Fruit fly (Drosophila melanogaster) whole organism, embryonic: ENCODE data around the gene CG17929.
A peak's percentile ranks its signal among the peaks of the same experiment; 100 is the strongest.

Source experiments
- Abd-B ChIP-seq: fragments of 200-800 bp; sonication (Bioruptor generic); optimal IDR thresholded peaks from 2 replicates; lab custom pipeline; 2018; ENCODE audit warnings: missing biosample characterization, mild to moderate bottlenecking, missing genetic modification characterization, moderate library complexity
- Ada2b ChIP-seq: fragments of 200-800 bp; sonication (Bioruptor generic); IDR thresholded peaks from 2 replicates; pipeline ENCODE4 v1.3.6; 2022; ENCODE audit warnings: missing biosample characterization, missing genetic modification characterization
- CG10462 ChIP-seq: fragments of 200-800 bp; sonication (Bioruptor generic); optimal IDR thresholded peaks from 2 replicates; lab custom pipeline; 2016; ENCODE audit warnings: missing biosample characterization, missing genetic modification characterization
- CG10654 ChIP-seq: fragments of 200-800 bp; sonication (Bioruptor generic); optimal IDR thresholded peaks from 2 replicates; lab custom pipeline; 2016; ENCODE audit warnings: missing biosample characterization, missing genetic modification characterization
- CG11696 ChIP-seq: fragments of 200-800 bp; sonication (Bioruptor generic); IDR thresholded peaks from 2 replicates; pipeline ENCODE4 v1.3.6; 2022; ENCODE audit warnings: missing biosample characterization, missing genetic modification characterization
- CG14441 ChIP-seq: fragments of 200-800 bp; sonication (Bioruptor generic); IDR thresholded peaks from 2 replicates; pipeline ENCODE4 v1.3.6; 2022; ENCODE audit warnings: missing biosample characterization, missing genetic modification characterization
- CG15073 ChIP-seq: fragments of 200-800 bp; sonication (Bioruptor generic); optimal IDR thresholded peaks from 2 replicates; lab custom pipeline; 2016; ENCODE audit warnings: missing biosample characterization, missing genetic modification characterization
- CG17186 ChIP-seq: fragments of 200-800 bp; sonication (Bioruptor generic); optimal IDR thresholded peaks from 3 replicates; lab custom pipeline; 2017; ENCODE audit warnings: missing biosample characterization, missing genetic modification reagents, missing genetic modification characterization
- CG17361 ChIP-seq: fragments of 200-800 bp; sonication (Bioruptor generic); IDR thresholded peaks from 3 replicates; pipeline ENCODE4 v1.3.6; 2022; ENCODE audit warnings: missing biosample characterization, missing genetic modification characterization
- CG1792 ChIP-seq: fragments of 200-800 bp; sonication (Bioruptor generic); optimal IDR thresholded peaks from 2 replicates; lab custom pipeline; 2016; ENCODE audit warnings: missing biosample characterization, missing genetic modification characterization
- CG18599 ChIP-seq: fragments of 200-800 bp; sonication (Bioruptor generic); optimal IDR thresholded peaks from 3 replicates; lab custom pipeline; 2017; ENCODE audit warnings: missing biosample characterization, missing genetic modification characterization, mild to moderate bottlenecking, moderate library complexity, missing genetic modification reagents
- CG2889 ChIP-seq: fragments of 200-800 bp; sonication (Bioruptor generic); IDR thresholded peaks from 3 replicates; pipeline ENCODE4 v1.3.6; 2022; ENCODE audit warnings: missing biosample characterization, missing genetic modification characterization
- CG3163 ChIP-seq: fragments of 200-800 bp; sonication (Bioruptor generic); optimal IDR thresholded peaks from 3 replicates; lab custom pipeline; 2016; ENCODE audit warnings: missing biosample characterization, missing genetic modification characterization
- CG33213 ChIP-seq: fragments of 200-800 bp; sonication (Bioruptor generic); optimal IDR thresholded peaks from 3 replicates; lab custom pipeline; 2016; ENCODE audit warnings: missing biosample characterization, missing genetic modification characterization
- CG3838 ChIP-seq: fragments of 200-800 bp; sonication (Bioruptor generic); optimal IDR thresholded peaks from 3 replicates; lab custom pipeline; 2016; ENCODE audit warnings: missing biosample characterization, missing genetic modification characterization
- CG4617 ChIP-seq: fragments of 200-800 bp; sonication (Bioruptor generic); optimal IDR thresholded peaks from 3 replicates; lab custom pipeline; 2016; ENCODE audit warnings: missing biosample characterization, missing genetic modification characterization, borderline replicate concordance
- CG8281 ChIP-seq: fragments of 200-800 bp; sonication (Bioruptor generic); optimal IDR thresholded peaks from 2 replicates; lab custom pipeline; 2018; ENCODE audit warnings: missing biosample characterization, mild to moderate bottlenecking, missing genetic modification characterization, moderate library complexity
- CG8290 ChIP-seq, 3 experiments: fragments of 200-800 bp; sonication (Bioruptor generic); optimal IDR thresholded peaks; 2 replicates each; lab custom pipeline; 2016 to 2019; ENCODE audit warnings: missing biosample characterization in 3 of 3, missing genetic modification characterization in 3 of 3, mild to moderate bottlenecking in 2 of 3, moderate library complexity in 1 of 3
- CG8944 ChIP-seq: fragments of 200-800 bp; sonication (Bioruptor generic); optimal IDR thresholded peaks from 3 replicates; lab custom pipeline; 2016; ENCODE audit warnings: missing biosample characterization, missing genetic modification characterization
- CG9215 ChIP-seq: fragments of 200-800 bp; sonication (Bioruptor generic); IDR thresholded peaks from 2 replicates; pipeline ENCODE4 v1.3.6; 2022; ENCODE audit warnings: missing biosample characterization, missing genetic modification characterization
- CG9609 ChIP-seq: fragments of 200-800 bp; sonication (Bioruptor generic); optimal IDR thresholded peaks from 3 replicates; lab custom pipeline; 2016; ENCODE audit warnings: missing biosample characterization, missing genetic modification characterization
- Chrac-16 ChIP-seq: fragments of 200-800 bp; sonication (Bioruptor generic); optimal IDR thresholded peaks from 3 replicates; lab custom pipeline; 2016; ENCODE audit warnings: missing biosample characterization, missing genetic modification characterization
- Dip2 ChIP-seq: fragments of 200-800 bp; sonication (Bioruptor generic); IDR thresholded peaks from 2 replicates; pipeline ENCODE4 v1.3.6; 2022; ENCODE audit warnings: missing biosample characterization, missing genetic modification characterization
- Fer1 ChIP-seq: fragments of 200-800 bp; sonication (Bioruptor generic); optimal IDR thresholded peaks from 2 replicates; lab custom pipeline; 2017; ENCODE audit warnings: missing biosample characterization, mild to moderate bottlenecking, missing genetic modification characterization
- Gug ChIP-seq: fragments of 200-800 bp; sonication (Bioruptor generic); IDR thresholded peaks from 4 replicates; pipeline ENCODE4 v1.3.6; 2022; ENCODE audit warnings: missing biosample characterization, missing genetic modification characterization
- HHEX ChIP-seq: fragments of 200-800 bp; sonication (Bioruptor generic); optimal IDR thresholded peaks from 3 replicates; lab custom pipeline; 2017; ENCODE audit warnings: missing biosample characterization, mild to moderate bottlenecking, missing genetic modification characterization, missing genetic modification reagents
- Hmx ChIP-seq: fragments of 200-800 bp; sonication (Bioruptor generic); optimal IDR thresholded peaks from 2 replicates; lab custom pipeline; 2016; ENCODE audit warnings: missing biosample characterization, missing genetic modification characterization
- Hr51 ChIP-seq, 2 experiments: fragments of 200-800 bp; sonication (Bioruptor generic); optimal IDR thresholded peaks; 2 replicates in 1 of 2; 3 replicates in 1 of 2; lab custom pipeline; 2016 to 2018; ENCODE audit warnings: missing biosample characterization in 2 of 2, missing genetic modification characterization in 2 of 2, mild to moderate bottlenecking in 1 of 2, moderate library complexity in 1 of 2
- Lim3 ChIP-seq: fragments of 200-800 bp; sonication (Bioruptor generic); IDR thresholded peaks from 2 replicates; pipeline ENCODE4 v1.3.6; 2022; ENCODE audit warnings: missing biosample characterization, missing genetic modification characterization
- Mes4 ChIP-seq: fragments of 200-800 bp; sonication (Bioruptor generic); optimal IDR thresholded peaks from 2 replicates; lab custom pipeline; 2016; ENCODE audit warnings: missing biosample characterization, missing genetic modification characterization
- PHDP ChIP-seq: fragments of 200-800 bp; sonication (Bioruptor generic); optimal IDR thresholded peaks from 3 replicates; lab custom pipeline; 2018; ENCODE audit warnings: missing biosample characterization, mild to moderate bottlenecking, missing genetic modification characterization, moderate library complexity
- Sox100B ChIP-seq: fragments of 200-800 bp; sonication (Bioruptor generic); optimal IDR thresholded peaks from 3 replicates; lab custom pipeline; 2018; ENCODE audit warnings: missing biosample characterization, mild to moderate bottlenecking, missing genetic modification characterization
- abd-A ChIP-seq: fragments of 200-800 bp; sonication (Bioruptor generic); optimal IDR thresholded peaks from 3 replicates; lab custom pipeline; 2019; ENCODE audit warnings: missing biosample characterization, mild to moderate bottlenecking, missing genetic modification characterization, moderate library complexity
- ap ChIP-seq: fragments of 200-800 bp; sonication (Bioruptor generic); IDR thresholded peaks from 2 replicates; pipeline ENCODE4 v1.3.6; 2022; ENCODE audit warnings: missing biosample characterization, missing genetic modification characterization
- ci ChIP-seq: fragments of 200-800 bp; sonication (Bioruptor generic); IDR thresholded peaks from 3 replicates; pipeline ENCODE4 v1.3.6; 2022; ENCODE audit warnings: missing biosample characterization, missing genetic modification characterization
- crp ChIP-seq, 2 experiments: fragments of 200-800 bp; sonication (Bioruptor generic); optimal IDR thresholded peaks; 2 replicates in 1 of 2; 3 replicates in 1 of 2; lab custom pipeline; 2017; ENCODE audit warnings: missing biosample characterization in 2 of 2, missing genetic modification characterization in 2 of 2, mild to moderate bottlenecking in 1 of 2, moderate library complexity in 1 of 2
- disco-r ChIP-seq: fragments of 200-800 bp; sonication (Bioruptor generic); optimal IDR thresholded peaks from 2 replicates; lab custom pipeline; 2016; ENCODE audit warnings: missing biosample characterization, missing genetic modification characterization
- exex ChIP-seq: fragments of 200-800 bp; sonication (Bioruptor generic); optimal IDR thresholded peaks from 4 replicates; lab custom pipeline; 2018; ENCODE audit warnings: missing biosample characterization, mild to moderate bottlenecking, missing genetic modification characterization, moderate library complexity
- fd64A ChIP-seq: fragments of 200-800 bp; sonication (Bioruptor generic); optimal IDR thresholded peaks from 3 replicates; lab custom pipeline; 2018; ENCODE audit warnings: missing biosample characterization, mild to moderate bottlenecking, missing genetic modification characterization
- gro ChIP-seq: fragments of 200-800 bp; sonication (Bioruptor generic); optimal IDR thresholded peaks from 2 replicates; lab custom pipeline; 2016; ENCODE audit warnings: missing biosample characterization, missing genetic modification characterization
- h ChIP-seq: fragments of >200 bp; optimal IDR thresholded peaks from 2 replicates; lab custom pipeline; 2017
- ham ChIP-seq: fragments of 200-800 bp; sonication (Bioruptor generic); IDR thresholded peaks from 2 replicates; pipeline ENCODE4 v1.3.6; 2022; ENCODE audit warnings: missing biosample characterization, missing genetic modification characterization
- ken ChIP-seq: fragments of 200-800 bp; sonication (Bioruptor generic); IDR thresholded peaks from 3 replicates; pipeline ENCODE4 v1.3.6; 2022; ENCODE audit warnings: missing biosample characterization, missing genetic modification characterization
- nau ChIP-seq: fragments of 200-800 bp; sonication (Bioruptor generic); optimal IDR thresholded peaks from 3 replicates; lab custom pipeline; 2017; ENCODE audit warnings: missing biosample characterization, mild to moderate bottlenecking, missing genetic modification characterization, missing genetic modification reagents
- oc ChIP-seq: fragments of 200-800 bp; sonication (Bioruptor generic); optimal IDR thresholded peaks from 2 replicates; lab custom pipeline; 2018; ENCODE audit warnings: missing biosample characterization, mild to moderate bottlenecking, missing genetic modification characterization, moderate library complexity
- pb ChIP-seq: fragments of 200-800 bp; sonication (Bioruptor generic); optimal IDR thresholded peaks from 3 replicates; lab custom pipeline; 2016; ENCODE audit warnings: missing biosample characterization, missing genetic modification characterization
- pum ChIP-seq: fragments of 200-800 bp; sonication (Bioruptor generic); optimal IDR thresholded peaks from 2 replicates; lab custom pipeline; 2016; ENCODE audit warnings: missing biosample characterization, missing genetic modification characterization
- trh ChIP-seq: fragments of 200-800 bp; sonication (Bioruptor generic); optimal IDR thresholded peaks from 2 replicates; lab custom pipeline; 2016; ENCODE audit warnings: missing biosample characterization, missing genetic modification characterization
- unpg ChIP-seq: fragments of 200-800 bp; sonication (Bioruptor generic); optimal IDR thresholded peaks from 3 replicates; lab custom pipeline; 2018; ENCODE audit warnings: missing biosample characterization, mild to moderate bottlenecking, missing genetic modification characterization, moderate library complexity
- vnd ChIP-seq: fragments of 200-800 bp; sonication (Bioruptor generic); IDR thresholded peaks from 3 replicates; pipeline ENCODE4 v1.3.6; 2022; ENCODE audit warnings: missing biosample characterization, missing genetic modification characterization; ENCODE audit not compliant: partially characterized antibody

CG17929 gene

DNA sequence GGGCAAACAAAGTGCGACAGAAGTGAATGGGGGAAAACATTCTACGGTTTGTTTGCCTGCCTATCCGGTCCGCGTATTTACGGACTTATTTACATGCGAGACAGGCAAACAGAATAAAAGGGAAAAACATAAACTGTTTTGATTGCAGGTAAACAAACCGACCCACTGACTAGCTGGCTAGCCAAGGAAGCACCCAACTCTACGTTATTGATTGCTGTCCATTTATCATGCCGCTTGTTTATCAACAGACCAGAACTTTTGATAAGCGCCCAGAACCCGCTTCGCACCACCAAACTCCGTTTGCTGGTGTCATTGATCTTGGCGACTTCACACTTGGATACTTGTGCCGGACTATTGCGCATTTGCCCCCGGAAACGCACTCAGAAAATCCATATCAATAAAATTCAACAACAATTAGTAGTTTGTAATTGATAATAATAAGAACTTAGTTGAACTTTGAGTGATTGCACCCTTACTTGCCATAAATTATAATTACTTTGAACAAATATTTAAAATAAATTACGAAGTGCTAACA lies 6.6 kb downstream of the CG17929 start (continued):
- TF ChIP-seq Chrac-16 (GFP tag; lab: Kevin White, UChicago): no peak
- no peak for TF ChIP-seq Lim3
- TF ChIP-seq CG4617 (GFP tag; lab: Kevin White, UChicago): peak; percentile 0
- TF ChIP-seq HHEX: peak; percentile 58
- peak; percentile 34 for TF ChIP-seq unpg (GFP tag; lab: Kevin White, UChicago)
- TF ChIP-seq vnd (GFP tag; lab: Robert Waterston, UW): no peak
- no peak for TF ChIP-seq CG9215 (GFP tag; lab: Robert Waterston, UW)
- TF ChIP-seq h (lab: Kevin White, UChicago): no peak
- TF ChIP-seq CG33213 (GFP tag; lab: Kevin White, UChicago): peak; percentile 73
- TF ChIP-seq abd-A (tag; lab: Kevin White, UChicago): no peak
- TF ChIP-seq Dip2 (GFP tag; lab: Robert Waterston, UW): no peak
- peak; percentile 39 for TF ChIP-seq CG8281 (tag; lab: Kevin White, UChicago)
- TF ChIP-seq CG17361 (GFP tag; lab: Robert Waterston, UW): peak; percentile 58; the same call in 2 of the 3 replicates
- TF ChIP-seq CG1792 (GFP tag; lab: Kevin White, UChicago): peak; percentile 63
- TF ChIP-seq Hr51 (GFP tag; optimal IDR thresholded peaks at IDR 0.05; lab: Kevin White, UChicago): peak in 1 of 2 experiments; percentile 63
- peak; percentile 74 for TF ChIP-seq PHDP (tag; lab: Kevin White, UChicago)
- TF ChIP-seq Hmx (GFP tag; lab: Kevin White, UChicago): no peak
- no peak for TF ChIP-seq Abd-B (GFP tag; lab: Kevin White, UChicago)
- TF ChIP-seq Gug: no peak
- peak; percentile 58 for TF ChIP-seq CG3838 (GFP tag; lab: Kevin White, UChicago)
- peak; percentile 19 for TF ChIP-seq pum (GFP tag; lab: Kevin White, UChicago)
- peak; percentile 30 for TF ChIP-seq CG8944 (GFP tag; lab: Kevin White, UChicago)
- TF ChIP-seq CG8290 (GFP tag; optimal IDR thresholded peaks at IDR 0.05; lab: Kevin White, UChicago): peak; percentile 68
- TF ChIP-seq CG8290 (tag; optimal IDR thresholded peaks at IDR 0.05; lab: Kevin White, UChicago): peak; percentile 91 to 93
- TF ChIP-seq oc: peak; percentile 25
- peak; percentile 15 for TF ChIP-seq pb (GFP tag; lab: Kevin White, UChicago)
- TF ChIP-seq exex (tag; lab: Kevin White, UChicago): peak; percentile 52
- peak; percentile 60 for TF ChIP-seq Mes4 (GFP tag; lab: Kevin White, UChicago)
- TF ChIP-seq CG11696 (GFP tag; lab: Robert Waterston, UW): peak; percentile 56
- TF ChIP-seq ci (GFP tag; lab: Robert Waterston, UW): peak; percentile 80
- peak; percentile 48; the same call in 1 of the 2 replicates for TF ChIP-seq CG14441
- no peak for TF ChIP-seq ham (GFP tag; lab: Robert Waterston, UW)
- TF ChIP-seq Fer1 (GFP tag; lab: Kevin White, UChicago): peak; percentile 30
- TF ChIP-seq ap: no peak
- TF ChIP-seq gro (GFP tag; lab: Kevin White, UChicago): no peak
- no peak for TF ChIP-seq disco-r (GFP tag; lab: Kevin White, UChicago)
- 0 out of 3 replicates have a peak, but pooled peaks have one; percentile 35 for TF ChIP-seq CG2889
- TF ChIP-seq CG17186: peak; percentile 37
- TF ChIP-seq nau: peak; percentile 76
- peak; percentile 21 for TF ChIP-seq CG3163 (GFP tag; lab: Kevin White, UChicago)
- TF ChIP-seq fd64A (GFP tag; lab: Kevin White, UChicago): peak; percentile 70
- peak; percentile 25; the same call in 1 of the 2 replicates for TF ChIP-seq Ada2b
- peak; percentile 23 for TF ChIP-seq CG10462 (GFP tag; lab: Kevin White, UChicago)
- peak; percentile 27 for TF ChIP-seq CG9609 (GFP tag; lab: Kevin White, UChicago)
- peak; percentile 3 for TF ChIP-seq CG10654 (GFP tag; lab: Kevin White, UChicago)
- TF ChIP-seq ken: no peak
- peak; percentile 43 for TF ChIP-seq CG18599 (GFP tag; lab: Kevin White, UChicago)
- peak; percentile 22 for TF ChIP-seq CG15073
- TF ChIP-seq trh (GFP tag; lab: Kevin White, UChicago): peak; percentile 64
- peak; percentile 35 for TF ChIP-seq Sox100B (GFP tag; lab: Kevin White, UChicago)
- peak in 1 of 2 experiments; percentile 17 for TF ChIP-seq crp (GFP tag; optimal IDR thresholded peaks at IDR 0.05; lab: Kevin White, UChicago)
